Fruit fly (Drosophila melanogaster) whole organism, embryonic: ENCODE measurements around the gene CG45545.

ENCODE experiments used
- Atf6 ChIP-seq: fragments of 200-800 bp; sonication (Bioruptor generic); IDR thresholded peaks from 2 replicates; pipeline ENCODE4 v1.3.6; 2022; ENCODE audit warnings: missing biosample characterization, missing genetic modification characterization
- BEAF-32 ChIP-seq: fragments of 200-800 bp; sonication (Bioruptor generic); optimal IDR thresholded peaks from 3 replicates; lab custom pipeline; 2017; ENCODE audit warnings: missing biosample characterization, missing genetic modification characterization, mild to moderate bottlenecking, moderate library complexity, missing genetic modification reagents
- Bgb ChIP-seq: fragments of 200-800 bp; sonication (Bioruptor generic); IDR thresholded peaks from 2 replicates; pipeline ENCODE4 v1.3.6; 2022; ENCODE audit warnings: missing biosample characterization, missing genetic modification characterization; ENCODE audit not compliant: partially characterized antibody
- BtbVII ChIP-seq: fragments of 200-800 bp; sonication (Bioruptor generic); optimal IDR thresholded peaks from 3 replicates; lab custom pipeline; 2017; ENCODE audit warnings: missing biosample characterization, mild to moderate bottlenecking, missing genetic modification characterization
- CG1024 ChIP-seq: fragments of 200-800 bp; sonication (Bioruptor generic); IDR thresholded peaks from 2 replicates; pipeline ENCODE4 v1.3.6; 2022; ENCODE audit warnings: missing biosample characterization, missing genetic modification characterization
- CG11696 ChIP-seq: fragments of 200-800 bp; sonication (Bioruptor generic); IDR thresholded peaks from 2 replicates; pipeline ENCODE4 v1.3.6; 2022; ENCODE audit warnings: missing biosample characterization, missing genetic modification characterization
- CG11723 ChIP-seq: fragments of 200-800 bp; sonication (Bioruptor generic); optimal IDR thresholded peaks from 2 replicates; lab custom pipeline; 2017; ENCODE audit warnings: missing biosample characterization, mild to moderate bottlenecking, missing genetic modification characterization
- CG17361 ChIP-seq: fragments of 200-800 bp; sonication (Bioruptor generic); IDR thresholded peaks from 3 replicates; pipeline ENCODE4 v1.3.6; 2022; ENCODE audit warnings: missing biosample characterization, missing genetic modification characterization
- CG18476 ChIP-seq: fragments of 200-800 bp; sonication (Bioruptor generic); optimal IDR thresholded peaks from 2 replicates; lab custom pipeline; 2016; ENCODE audit warnings: missing biosample characterization, mild to moderate bottlenecking, missing genetic modification characterization
- CG2678 ChIP-seq: fragments of 200-800 bp; sonication (Bioruptor generic); optimal IDR thresholded peaks from 3 replicates; lab custom pipeline; 2019; ENCODE audit warnings: missing biosample characterization, mild to moderate bottlenecking, missing genetic modification characterization, moderate library complexity
- CG34376 ChIP-seq: fragments of 200-800 bp; sonication (Bioruptor generic); optimal IDR thresholded peaks from 2 replicates; lab custom pipeline; 2018; ENCODE audit warnings: missing biosample characterization, mild to moderate bottlenecking, missing genetic modification characterization
- CG3726 ChIP-seq: fragments of 200-800 bp; sonication (Bioruptor generic); IDR thresholded peaks from 3 replicates; pipeline ENCODE4, ENCODE4 v1.3.6; 2022; ENCODE audit warnings: missing biosample characterization, missing genetic modification characterization
- CG4617 ChIP-seq: fragments of 200-800 bp; sonication (Bioruptor generic); optimal IDR thresholded peaks from 3 replicates; lab custom pipeline; 2016; ENCODE audit warnings: missing biosample characterization, missing genetic modification characterization, borderline replicate concordance
- CG4730 ChIP-seq: fragments of 200-800 bp; sonication (Bioruptor generic); IDR thresholded peaks from 2 replicates; pipeline ENCODE4 v1.3.6; 2022; ENCODE audit warnings: missing biosample characterization, missing genetic modification characterization
- CG6254 ChIP-seq: fragments of 200-800 bp; sonication (Bioruptor generic); optimal IDR thresholded peaks from 3 replicates; lab custom pipeline; 2017; ENCODE audit warnings: mild to moderate bottlenecking, missing biosample characterization, missing genetic modification reagents, missing genetic modification characterization
- CG6813 ChIP-seq: fragments of 200-800 bp; sonication (Bioruptor generic); optimal IDR thresholded peaks from 2 replicates; lab custom pipeline; 2017; ENCODE audit warnings: missing biosample characterization, missing genetic modification characterization, mild to moderate bottlenecking, moderate library complexity, missing genetic modification reagents
- CG7271 ChIP-seq: fragments of 200-800 bp; sonication (Bioruptor generic); optimal IDR thresholded peaks from 2 replicates; lab custom pipeline; 2018; ENCODE audit warnings: missing biosample characterization, mild to moderate bottlenecking, missing genetic modification characterization, moderate library complexity
- CG7963 ChIP-seq: fragments of 200-800 bp; sonication (Bioruptor generic); IDR thresholded peaks from 3 replicates; pipeline ENCODE4 v1.3.6; 2022; ENCODE audit warnings: missing biosample characterization, missing genetic modification characterization; ENCODE audit not compliant: partially characterized antibody
- Dll ChIP-seq: fragments of 200-800 bp; sonication (Bioruptor generic); IDR thresholded peaks from 4 replicates; pipeline ENCODE4 v1.3.6; 2022; ENCODE audit warnings: missing biosample characterization, missing genetic modification characterization; ENCODE audit not compliant: partially characterized antibody
- Drgx ChIP-seq: fragments of 200-800 bp; sonication (Bioruptor generic); IDR thresholded peaks from 2 replicates; pipeline ENCODE4 v1.3.6; 2022; ENCODE audit warnings: missing biosample characterization, missing genetic modification characterization
- Elba2 ChIP-seq: fragments of 200-800 bp; sonication (Bioruptor generic); optimal IDR thresholded peaks from 3 replicates; lab custom pipeline; 2016; ENCODE audit warnings: missing biosample characterization, missing genetic modification characterization
- Hr39 ChIP-seq: fragments of >200 bp; optimal IDR thresholded peaks from 2 replicates; lab custom pipeline; 2017
- Max ChIP-seq: fragments of 200-800 bp; sonication (Bioruptor generic); optimal IDR thresholded peaks from 2 replicates; lab custom pipeline; 2016; ENCODE audit warnings: missing biosample characterization, mild to moderate bottlenecking, missing genetic modification characterization
- Neu2 ChIP-seq: fragments of 200-800 bp; sonication (Bioruptor generic); optimal IDR thresholded peaks from 3 replicates; lab custom pipeline; 2016; ENCODE audit warnings: missing biosample characterization, missing genetic modification characterization, borderline replicate concordance
- Pdp1 ChIP-seq, 2 experiments: fragments of 200-800 bp; sonication (Bioruptor generic); optimal IDR thresholded peaks; 3 replicates each; lab custom pipeline; 2016; ENCODE audit warnings: missing biosample characterization in 2 of 2, missing genetic modification characterization in 2 of 2, mild to moderate bottlenecking in 1 of 2, moderate library complexity in 1 of 2
- Scr ChIP-seq: fragments of 200-800 bp; sonication (Bioruptor generic); IDR thresholded peaks from 2 replicates; pipeline ENCODE4 v1.3.6; 2022; ENCODE audit warnings: missing biosample characterization, missing genetic modification characterization; ENCODE audit not compliant: partially characterized antibody
- Sin3A ChIP-seq: fragments of >200 bp; optimal IDR thresholded peaks from 2 replicates; lab custom pipeline; 2018
- ato ChIP-seq: fragments of 200-800 bp; sonication (Bioruptor generic); IDR thresholded peaks from 2 replicates; pipeline ENCODE4 v1.3.6; 2022; ENCODE audit warnings: missing biosample characterization, missing genetic modification characterization; ENCODE audit not compliant: partially characterized antibody
- croc ChIP-seq: fragments of 200-800 bp; sonication (Bioruptor generic); conservative IDR thresholded peaks from 3 replicates; pipeline ENCODE4 v1.3.6; 2022; ENCODE audit warnings: missing biosample characterization, missing genetic modification characterization
- crol ChIP-seq: fragments of 200-800 bp; sonication (Bioruptor generic); IDR thresholded peaks from 2 replicates; pipeline ENCODE4 v1.3.6; 2022; ENCODE audit warnings: missing biosample characterization, missing genetic modification characterization
- crp ChIP-seq, 2 experiments: fragments of 200-800 bp; sonication (Bioruptor generic); optimal IDR thresholded peaks; 2 replicates in 1 of 2; 3 replicates in 1 of 2; lab custom pipeline; 2017; ENCODE audit warnings: missing biosample characterization in 2 of 2, missing genetic modification characterization in 2 of 2, mild to moderate bottlenecking in 1 of 2, moderate library complexity in 1 of 2
- fd3F ChIP-seq: fragments of 200-800 bp; sonication (Bioruptor generic); optimal IDR thresholded peaks from 2 replicates; lab custom pipeline; 2018; ENCODE audit warnings: missing biosample characterization, mild to moderate bottlenecking, missing genetic modification characterization, moderate library complexity
- fru ChIP-seq: fragments of >200 bp; optimal IDR thresholded peaks from 2 replicates; lab custom pipeline; 2017
- gfzf ChIP-seq: fragments of 200-800 bp; sonication (Bioruptor generic); optimal IDR thresholded peaks from 2 replicates; lab custom pipeline; 2016; ENCODE audit warnings: missing biosample characterization, mild to moderate bottlenecking, missing genetic modification characterization, moderate library complexity
- grn ChIP-seq: fragments of 200-800 bp; sonication (Bioruptor generic); optimal IDR thresholded peaks from 3 replicates; lab custom pipeline; 2017; ENCODE audit warnings: missing biosample characterization, missing genetic modification characterization
- gt ChIP-seq: fragments of 200-800 bp; sonication (Bioruptor generic); IDR thresholded peaks from 2 replicates; pipeline ENCODE4 v1.3.6; 2022; ENCODE audit warnings: missing biosample characterization, missing genetic modification characterization
- hbn ChIP-seq: fragments of 200-800 bp; sonication (Bioruptor generic); IDR thresholded peaks from 2 replicates; pipeline ENCODE4 v1.3.6; 2022; ENCODE audit warnings: missing biosample characterization, missing genetic modification characterization; ENCODE audit not compliant: partially characterized antibody
- p53 ChIP-seq: fragments of 200-800 bp; sonication (Bioruptor generic); optimal IDR thresholded peaks from 2 replicates; lab custom pipeline; 2016; ENCODE audit warnings: missing biosample characterization, missing genetic modification characterization
- peb ChIP-seq: fragments of 200-800 bp; sonication (Bioruptor generic); IDR thresholded peaks from 2 replicates; pipeline ENCODE4 v1.3.6; 2022; ENCODE audit warnings: missing biosample characterization, missing genetic modification characterization
- pfk ChIP-seq: fragments of 200-800 bp; sonication (Bioruptor generic); optimal IDR thresholded peaks from 2 replicates; lab custom pipeline; 2018; ENCODE audit warnings: missing biosample characterization, mild to moderate bottlenecking, missing genetic modification characterization, moderate library complexity
- prd ChIP-seq, 3 experiments: fragments of >200 bp in 2 of 3; fragments of 200-800 bp in 1 of 3; sonication (Bioruptor generic) in 1 of 3; optimal IDR thresholded peaks in 2 of 3; IDR thresholded peaks in 1 of 3; 2 replicates in 2 of 3; 3 replicates in 1 of 3; pipeline versions ENCODE4 v1.3.6 to Lab custom; 2017 to 2022; ENCODE audit warnings: missing biosample characterization in 1 of 3, missing genetic modification characterization in 1 of 3
- row ChIP-seq: fragments of 200-800 bp; sonication (Bioruptor generic); IDR thresholded peaks from 3 replicates; pipeline ENCODE4 v1.3.6; 2022; ENCODE audit warnings: missing biosample characterization, missing genetic modification characterization
- schlank ChIP-seq: fragments of 200-800 bp; sonication (Bioruptor generic); optimal IDR thresholded peaks from 2 replicates; lab custom pipeline; 2018; ENCODE audit warnings: missing biosample characterization, mild to moderate bottlenecking, missing genetic modification characterization
- sens ChIP-seq: fragments of 200-800 bp; sonication (Bioruptor generic); peaks from one replicate; lab custom pipeline; 2016; ENCODE audit warnings: missing biosample characterization, missing genetic modification characterization
- sqz ChIP-seq: fragments of 200-800 bp; sonication (Bioruptor generic); optimal IDR thresholded peaks from 3 replicates; lab custom pipeline; 2018; ENCODE audit warnings: missing biosample characterization, mild to moderate bottlenecking, missing genetic modification characterization
- stwl ChIP-seq: fragments of 200-800 bp; sonication (Bioruptor generic); optimal IDR thresholded peaks from 3 replicates; lab custom pipeline; 2018; ENCODE audit warnings: missing biosample characterization, mild to moderate bottlenecking, missing genetic modification characterization, moderate library complexity
- tup ChIP-seq: fragments of 200-800 bp; sonication (Bioruptor generic); optimal IDR thresholded peaks from 2 replicates; lab custom pipeline; 2016; ENCODE audit warnings: missing biosample characterization, mild to moderate bottlenecking, missing genetic modification characterization, moderate library complexity
- twi ChIP-seq: fragments of 200-800 bp; optimal IDR thresholded peaks from 2 replicates; lab custom pipeline; 2019; ENCODE audit warnings: missing biosample characterization, mild to moderate bottlenecking, missing genetic modification characterization, moderate library complexity
- unpg ChIP-seq: fragments of 200-800 bp; sonication (Bioruptor generic); optimal IDR thresholded peaks from 3 replicates; lab custom pipeline; 2018; ENCODE audit warnings: missing biosample characterization, mild to moderate bottlenecking, missing genetic modification characterization, moderate library complexity
- wor ChIP-seq: fragments of 200-800 bp; sonication (Bioruptor generic); IDR thresholded peaks from 2 replicates; pipeline ENCODE4 v1.3.6; 2022; ENCODE audit warnings: missing biosample characterization, missing genetic modification characterization

CG45545 gene

dm6 chr3R:7530184-7530821 lies 21.5 kb upstream of the CG45545 start, which contains the start of the genes Rtnl2 and alphaTub84D:
TSS of gene Rtnl2 (minus strand) at chr3R:7530241.
TSS of gene alphaTub84D (plus strand) at chr3R:7530753.
- TF ChIP-seq Hr39 (lab: Kevin White, UChicago) = no peak
- no peak for TF ChIP-seq hbn
- TF ChIP-seq CG11696 (GFP tag; lab: Robert Waterston, UW) = no peak
- TF ChIP-seq Bgb (GFP tag; lab: Robert Waterston, UW) = 0 out of 2 replicates have a peak, but pooled peaks have one; percentile 7
- TF ChIP-seq Atf6 = no peak
- no peak for TF ChIP-seq twi (tag; lab: Kevin White, UChicago)
- TF ChIP-seq CG2678 (tag; lab: Kevin White, UChicago) = no peak
- TF ChIP-seq CG6813 (GFP tag; lab: Kevin White, UChicago) = no peak
- no peak for TF ChIP-seq sens (GFP tag; lab: Kevin White, UChicago)
- no peak for TF ChIP-seq CG34376 (GFP tag; lab: Kevin White, UChicago)
- no peak for TF ChIP-seq fd3F
- TF ChIP-seq Max (GFP tag; lab: Kevin White, UChicago) = no peak
- TF ChIP-seq CG7963 (GFP tag; lab: Robert Waterston, UW) = no peak
- no peak for TF ChIP-seq prd (optimal IDR thresholded peaks at IDR 0.05; lab: Kevin White, UChicago)
- no peak for TF ChIP-seq prd (GFP tag; IDR thresholded peaks at IDR 0.05; lab: Robert Waterston, UW)
- TF ChIP-seq fru (lab: Kevin White, UChicago) = no peak
- no peak for TF ChIP-seq CG4730 (GFP tag; lab: Robert Waterston, UW)
- TF ChIP-seq CG4617 (GFP tag; lab: Kevin White, UChicago) = peak; percentile 36
- TF ChIP-seq CG17361 (GFP tag; lab: Robert Waterston, UW) = no peak
- no peak for TF ChIP-seq crp (GFP tag; optimal IDR thresholded peaks at IDR 0.05; lab: Kevin White, UChicago)
- no peak for TF ChIP-seq ato (GFP tag; lab: Robert Waterston, UW)
- peak; percentile 19 for TF ChIP-seq Sin3A (lab: Kevin White, UChicago)
- no peak for TF ChIP-seq Drgx (GFP tag; lab: Robert Waterston, UW)
- no peak for TF ChIP-seq peb
- no peak for TF ChIP-seq p53 (GFP tag; lab: Kevin White, UChicago)
- peak; percentile 77 for TF ChIP-seq gfzf
- TF ChIP-seq Elba2 = no peak
- TF ChIP-seq CG18476 (GFP tag; lab: Kevin White, UChicago) = no peak
- no peak for TF ChIP-seq tup (GFP tag; lab: Kevin White, UChicago)
- TF ChIP-seq crol (GFP tag; lab: Robert Waterston, UW) = no peak
- TF ChIP-seq wor (GFP tag; lab: Robert Waterston, UW) = no peak
- TF ChIP-seq CG3726 (GFP tag; lab: Robert Waterston, UW) = no peak
- TF ChIP-seq Dll = 0 out of 4 replicates have a peak, but pooled peaks have one; percentile 40
- TF ChIP-seq CG6254 (GFP tag; lab: Kevin White, UChicago) = no peak
- TF ChIP-seq grn (GFP tag; lab: Kevin White, UChicago) = no peak
- TF ChIP-seq BEAF-32 = peak; percentile 49
- TF ChIP-seq CG7271 (tag; lab: Kevin White, UChicago) = no peak
- no peak for TF ChIP-seq Neu2
- TF ChIP-seq BtbVII (GFP tag; lab: Kevin White, UChicago) = no peak
- no peak for TF ChIP-seq sqz (GFP tag; lab: Kevin White, UChicago)
- TF ChIP-seq unpg (GFP tag; lab: Kevin White, UChicago) = no peak
- TF ChIP-seq schlank (tag; lab: Kevin White, UChicago) = no peak
- TF ChIP-seq pfk = no peak
- no peak for TF ChIP-seq CG1024
- no peak for TF ChIP-seq gt (GFP tag; lab: Robert Waterston, UW)
- TF ChIP-seq Pdp1 (GFP tag; optimal IDR thresholded peaks at IDR 0.05; lab: Kevin White, UChicago) = peak in 1 of 2 experiments; percentile 73
- TF ChIP-seq row (GFP tag; lab: Robert Waterston, UW) = peak; percentile 42; the same call in 2 of the 3 replicates
- peak; percentile 56 for TF ChIP-seq stwl (tag; lab: Kevin White, UChicago)
- no peak for TF ChIP-seq croc (GFP tag; lab: Robert Waterston, UW)
- no peak for TF ChIP-seq CG11723 (GFP tag; lab: Kevin White, UChicago)
- no peak for TF ChIP-seq Scr (GFP tag; lab: Robert Waterston, UW)
